Worm (Caenorhabditis elegans) whole organism, L1 larva: ENCODE measurements around the gene bbs-2.

ENCODE experiments used
- C04F5.9 ChIP-seq: sonication (generic microtip); optimal IDR thresholded peaks from 2 replicates; lab custom pipeline; 2016; ENCODE audit warnings: missing genetic modification characterization, missing compliant biosample characterization
- C34B4.2 ChIP-seq: sonication (generic microtip); optimal IDR thresholded peaks from 2 replicates; lab custom pipeline; 2017; ENCODE audit warnings: mild to moderate bottlenecking, missing genetic modification characterization, missing compliant biosample characterization
- Y116A8C.19 ChIP-seq: sonication (generic microtip); optimal IDR thresholded peaks from 2 replicates; lab custom pipeline; 2016; ENCODE audit warnings: missing compliant biosample characterization, missing genetic modification characterization, borderline replicate concordance
- aha-1 ChIP-seq: fragments of 150-350 bp; optimal IDR thresholded peaks from 2 replicates; lab custom pipeline; 2014; ENCODE audit warnings: missing biosample characterization, missing genetic modification characterization
- alr-1 ChIP-seq: fragments of 200-800 bp; sonication (Bioruptor generic); optimal IDR thresholded peaks from 2 replicates; lab custom pipeline; 2018; ENCODE audit warnings: borderline replicate concordance, mild to moderate bottlenecking, missing genetic modification characterization, missing compliant biosample characterization
- aly-2 ChIP-seq: fragments of 150-350 bp; optimal IDR thresholded peaks from 2 replicates; lab custom pipeline; 2014; ENCODE audit warnings: missing biosample characterization, missing genetic modification characterization
- blmp-1 ChIP-seq: fragments of 150-350 bp; optimal IDR thresholded peaks from 2 replicates; lab custom pipeline; 2014; ENCODE audit warnings: missing biosample characterization, missing genetic modification characterization
- ceh-63 ChIP-seq: fragments of 200-800 bp; sonication (Bioruptor generic); optimal IDR thresholded peaks from 2 replicates; lab custom pipeline; 2018; ENCODE audit warnings: mild to moderate bottlenecking, missing genetic modification characterization, missing compliant biosample characterization
- ceh-8 ChIP-seq: fragments of 200-800 bp; sonication (Bioruptor generic); optimal IDR thresholded peaks from 2 replicates; lab custom pipeline; 2018; ENCODE audit warnings: mild to moderate bottlenecking, missing genetic modification characterization, moderate library complexity, missing compliant biosample characterization
- ceh-88 ChIP-seq: fragments of 200-800 bp; sonication (Bioruptor generic); IDR thresholded peaks from 2 replicates; pipeline ENCODE4 v1.3.6; 2022; ENCODE audit warnings: missing genetic modification characterization, missing compliant biosample characterization
- ces-1 ChIP-seq: fragments of 150-350 bp; optimal IDR thresholded peaks from 2 replicates; lab custom pipeline; 2014; ENCODE audit warnings: missing biosample characterization, missing genetic modification reagents, missing genetic modification characterization
- dpl-1 ChIP-seq, 3 experiments: fragments of 150-350 bp in 2 of 3; sonication (generic microtip) in 1 of 3; optimal IDR thresholded peaks; 2 replicates each; lab custom pipeline; 2014 to 2017; ENCODE audit warnings: missing biosample characterization in 3 of 3, missing genetic modification characterization in 3 of 3, missing genetic modification reagents in 3 of 3
- dsc-1 ChIP-seq: sonication (generic microtip); optimal IDR thresholded peaks from 2 replicates; lab custom pipeline; 2016; ENCODE audit warnings: mild to moderate bottlenecking, missing genetic modification characterization, missing compliant biosample characterization
- efl-1 ChIP-seq, 4 experiments: fragments of 150-350 bp; optimal IDR thresholded peaks in 3 of 4; peaks in 1 of 4; 1 replicate in 1 of 4; 2 replicates in 3 of 4; lab custom pipeline; 2014; ENCODE audit warnings: missing biosample characterization in 2 of 4, missing genetic modification characterization in 2 of 4, missing genetic modification reagents in 2 of 4
- efl-3 ChIP-seq: fragments of 200-800 bp; sonication (Bioruptor generic); optimal IDR thresholded peaks from 2 replicates; lab custom pipeline; 2018; ENCODE audit warnings: mild to moderate bottlenecking, missing genetic modification characterization, missing compliant biosample characterization
- egl-27 ChIP-seq, 2 experiments: fragments of 150-350 bp in 1 of 2; sonication (generic microtip); optimal IDR thresholded peaks; 3 replicates each; lab custom pipeline; 2017 to 2018; ENCODE audit warnings: missing biosample characterization in 2 of 2, missing genetic modification characterization in 2 of 2, missing genetic modification reagents in 2 of 2
- elt-2 ChIP-seq: sonication (generic microtip); optimal IDR thresholded peaks from 2 replicates; lab custom pipeline; 2016; ENCODE audit warnings: missing genetic modification characterization, mild to moderate bottlenecking, inconsistent platforms, missing compliant biosample characterization, missing genetic modification reagents
- ets-5 ChIP-seq: fragments of 200-800 bp; sonication (Bioruptor generic); IDR thresholded peaks from 2 replicates; pipeline ENCODE4 v1.3.6; 2022; ENCODE audit warnings: missing genetic modification characterization, missing compliant biosample characterization
- fkh-4 ChIP-seq: sonication (generic microtip); optimal IDR thresholded peaks from 2 replicates; lab custom pipeline; 2016; ENCODE audit warnings: missing compliant biosample characterization, missing genetic modification characterization, borderline replicate concordance
- fkh-8 ChIP-seq: sonication (generic microtip); optimal IDR thresholded peaks from 2 replicates; lab custom pipeline; 2016; ENCODE audit warnings: mild to moderate bottlenecking, missing genetic modification characterization, missing compliant biosample characterization
- fos-1 ChIP-seq: fragments of 150-350 bp; optimal IDR thresholded peaks from 2 replicates; lab custom pipeline; 2014; ENCODE audit warnings: missing biosample characterization, missing genetic modification characterization
- grh-1 ChIP-seq: fragments of 200-800 bp; sonication (Bioruptor generic); IDR thresholded peaks from 2 replicates; pipeline ENCODE4 v1.3.6; 2022; ENCODE audit warnings: missing genetic modification reagents, missing genetic modification characterization, missing compliant biosample characterization
- irx-1 ChIP-seq: sonication (generic microtip); optimal IDR thresholded peaks from 2 replicates; lab custom pipeline; 2016; ENCODE audit warnings: missing genetic modification characterization, missing compliant biosample characterization
- isw-1 ChIP-seq: fragments of 200-800 bp; sonication (Bioruptor generic); IDR thresholded peaks from 2 replicates; pipeline ENCODE4 v1.3.6; 2022; ENCODE audit warnings: missing genetic modification characterization, missing compliant biosample characterization
- jun-1 ChIP-seq: fragments of 150-350 bp; optimal IDR thresholded peaks from 2 replicates; lab custom pipeline; 2014; ENCODE audit warnings: missing biosample characterization, missing genetic modification reagents, missing genetic modification characterization
- lin-13 ChIP-seq: fragments of 150-350 bp; optimal IDR thresholded peaks from 2 replicates; lab custom pipeline; 2014; ENCODE audit warnings: missing biosample characterization, missing genetic modification reagents, missing genetic modification characterization
- lin-15B ChIP-seq: fragments of 150-350 bp; sonication (generic microtip); optimal IDR thresholded peaks from 3 replicates; lab custom pipeline; 2014; ENCODE audit warnings: missing biosample characterization, missing genetic modification characterization
- lsy-2 ChIP-seq, 2 experiments: fragments of 150-350 bp; optimal IDR thresholded peaks; 2 replicates each; lab custom pipeline; 2014; ENCODE audit warnings: missing biosample characterization in 2 of 2, missing genetic modification characterization in 2 of 2
- mab-9 ChIP-seq: fragments of 200-800 bp; sonication (Bioruptor generic); IDR thresholded peaks from 2 replicates; pipeline ENCODE4 v1.3.6; 2022; ENCODE audit warnings: missing genetic modification reagents, missing genetic modification characterization, missing compliant biosample characterization
- mef-2 ChIP-seq: fragments of 150-350 bp; optimal IDR thresholded peaks from 2 replicates; lab custom pipeline; 2014; ENCODE audit warnings: missing biosample characterization, missing genetic modification characterization
- nhr-71 ChIP-seq: sonication (generic microtip); optimal IDR thresholded peaks from 2 replicates; lab custom pipeline; 2016; ENCODE audit warnings: mild to moderate bottlenecking, missing genetic modification characterization, moderate library complexity, missing compliant biosample characterization
- nhr-84 ChIP-seq: sonication (generic microtip); optimal IDR thresholded peaks from 2 replicates; lab custom pipeline; 2017; ENCODE audit warnings: missing biosample characterization, missing genetic modification characterization
- nhr-85 ChIP-seq: sonication (generic microtip); peaks from one replicate; lab custom pipeline; 2016; ENCODE audit warnings: missing genetic modification characterization, inconsistent platforms, missing compliant biosample characterization
- nhr-90 ChIP-seq: sonication (generic microtip); optimal IDR thresholded peaks from 2 replicates; lab custom pipeline; 2016; ENCODE audit warnings: mild to moderate bottlenecking, missing genetic modification characterization, missing compliant biosample characterization; ENCODE audit not compliant: poor library complexity
- snu-23 ChIP-seq: sonication (generic microtip); optimal IDR thresholded peaks from 2 replicates; lab custom pipeline; 2016; ENCODE audit warnings: missing genetic modification characterization, missing compliant biosample characterization
- swsn-7 ChIP-seq: sonication (generic microtip); optimal IDR thresholded peaks from 2 replicates; lab custom pipeline; 2016; ENCODE audit warnings: missing genetic modification characterization, missing compliant biosample characterization
- tbx-2 ChIP-seq: sonication (generic microtip); optimal IDR thresholded peaks from 2 replicates; lab custom pipeline; 2016; ENCODE audit warnings: missing genetic modification characterization, missing compliant biosample characterization
- tlp-1 ChIP-seq: fragments of 150-350 bp; optimal IDR thresholded peaks from 2 replicates; lab custom pipeline; 2014; ENCODE audit warnings: missing biosample characterization, missing genetic modification characterization
- unc-62 ChIP-seq: fragments of 150-350 bp; optimal IDR thresholded peaks from 2 replicates; lab custom pipeline; 2014; ENCODE audit warnings: missing biosample characterization, missing genetic modification reagents, missing genetic modification characterization
- unc-98 ChIP-seq: fragments of 200-800 bp; sonication (Bioruptor generic); IDR thresholded peaks from 2 replicates; pipeline ENCODE4 v1.3.6; 2022; ENCODE audit warnings: missing genetic modification characterization, missing compliant biosample characterization
- vab-15 ChIP-seq: sonication (generic microtip); optimal IDR thresholded peaks from 2 replicates; lab custom pipeline; 2017; ENCODE audit warnings: missing genotype, mild to moderate bottlenecking, missing genetic modification characterization, missing compliant biosample characterization
- zag-1 ChIP-seq: fragments of 150-350 bp; optimal IDR thresholded peaks from 2 replicates; lab custom pipeline; 2014; ENCODE audit warnings: missing biosample characterization, missing genetic modification characterization

The bbs-2 gene

DNA sequence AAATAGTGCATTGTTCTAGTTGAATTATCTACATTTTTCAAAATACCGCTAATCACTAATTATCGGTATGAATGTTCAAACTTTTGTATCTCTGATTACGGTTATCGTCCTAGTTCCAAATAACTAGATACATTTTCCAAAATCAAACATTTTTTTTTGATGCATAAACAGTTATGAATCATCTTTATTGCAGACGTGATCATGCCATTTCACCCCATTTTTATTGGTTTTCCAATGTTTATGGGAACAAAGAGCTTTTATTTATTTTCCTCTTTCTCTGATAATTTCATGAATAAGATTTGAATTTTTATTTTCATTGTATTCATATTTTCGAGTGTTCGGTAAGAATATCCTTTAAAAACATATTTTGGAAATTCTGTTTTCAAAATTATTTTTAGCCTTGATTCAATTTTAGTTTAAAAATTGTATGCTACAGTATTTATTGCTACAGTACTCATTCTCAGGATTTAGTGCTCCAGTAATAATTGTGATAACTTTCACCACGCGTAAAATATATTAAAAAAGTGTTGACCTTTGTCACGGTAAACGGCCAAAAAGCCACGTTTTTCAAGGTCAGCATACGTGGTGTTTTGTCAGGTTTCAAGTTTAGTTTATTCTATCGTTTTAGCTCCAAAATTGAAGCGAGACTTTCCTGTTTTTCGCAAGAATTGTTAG, 22.9 kb downstream of the bbs-2 start, which contains the start of gene csr-1:
Gene csr-1 (plus strand): TSS at position 625 of the 675 bp plus-strand sequence.
- no peak for TF ChIP-seq efl-1 (optimal IDR thresholded peaks at IDR 0.05; lab: Kevin White, UChicago)
- no peak for TF ChIP-seq efl-1 (GFP tag; optimal IDR thresholded peaks at IDR 0.05 in 1 of 2; lab: Kevin White, UChicago)
- TF ChIP-seq Y116A8C.19 (tag; lab: Kevin White, UChicago): no peak
- no peak for TF ChIP-seq isw-1 (GFP tag; lab: Robert Waterston, UW)
- TF ChIP-seq lsy-2 (tag; optimal IDR thresholded peaks at IDR 0.05; lab: Kevin White, UChicago): no peak
- TF ChIP-seq fos-1 (tag; lab: Kevin White, UChicago): no peak
- no peak for TF ChIP-seq mab-9 (GFP tag; lab: Robert Waterston, UW)
- TF ChIP-seq lin-15B (tag; lab: Kevin White, UChicago): no peak
- no peak for TF ChIP-seq fkh-4 (tag; lab: Kevin White, UChicago)
- no peak for TF ChIP-seq dpl-1 (GFP tag; optimal IDR thresholded peaks at IDR 0.05; lab: Kevin White, UChicago)
- no peak for TF ChIP-seq unc-98 (GFP tag; lab: Robert Waterston, UW)

DNA sequence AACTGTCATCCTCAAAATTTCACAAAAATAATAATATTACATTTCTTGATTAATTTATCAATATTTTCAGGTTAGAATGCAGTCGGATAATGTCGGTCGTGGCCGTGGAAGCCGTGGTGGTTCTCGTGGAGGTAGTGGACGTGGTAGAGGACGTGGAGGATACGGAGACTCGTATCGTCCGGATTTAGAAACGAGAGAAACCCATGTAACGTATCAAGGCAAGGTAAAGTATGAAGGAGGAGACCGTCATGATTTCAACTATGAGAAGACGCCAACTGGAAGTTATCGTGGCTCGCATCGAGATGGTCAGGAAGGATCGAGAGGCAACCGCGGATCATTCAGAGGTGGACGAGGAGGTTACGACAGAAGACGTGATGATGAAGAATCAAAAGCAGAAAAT, 23.7 kb downstream of the bbs-2 start, which contains the start of gene frpr-10:
Gene frpr-10 (plus strand): TSS at position 301 of the 400 bp plus-strand sequence.
- TF ChIP-seq ceh-88 (GFP tag; lab: Robert Waterston, UW): no peak
- no peak for TF ChIP-seq nhr-84 (tag; lab: Kevin White, UChicago)
- no peak for TF ChIP-seq elt-2
- TF ChIP-seq swsn-7 (tag; lab: Kevin White, UChicago): no peak
- no peak for TF ChIP-seq tlp-1 (tag; lab: Kevin White, UChicago)
- no peak for TF ChIP-seq nhr-90 (tag; lab: Kevin White, UChicago)
- no peak for TF ChIP-seq jun-1 (tag; lab: Kevin White, UChicago)
- no peak for TF ChIP-seq irx-1 (tag; lab: Kevin White, UChicago)
- TF ChIP-seq fkh-4 (tag; lab: Kevin White, UChicago): no peak
- TF ChIP-seq C04F5.9 (tag; lab: Kevin White, UChicago): no peak
- TF ChIP-seq fkh-8: no peak
- TF ChIP-seq lin-13 (GFP tag; lab: Kevin White, UChicago): no peak
- no peak for TF ChIP-seq dsc-1 (tag; lab: Kevin White, UChicago)
- no peak for TF ChIP-seq grh-1 (GFP tag; lab: Robert Waterston, UW)
- no peak for TF ChIP-seq snu-23 (GFP tag; lab: Kevin White, UChicago)
- no peak for TF ChIP-seq ceh-63 (GFP tag; lab: Kevin White, UChicago)
- no peak for TF ChIP-seq mab-9 (GFP tag; lab: Robert Waterston, UW)
- TF ChIP-seq ceh-8 (GFP tag; lab: Kevin White, UChicago): no peak
- no peak for TF ChIP-seq blmp-1 (tag; lab: Kevin White, UChicago)

DNA sequence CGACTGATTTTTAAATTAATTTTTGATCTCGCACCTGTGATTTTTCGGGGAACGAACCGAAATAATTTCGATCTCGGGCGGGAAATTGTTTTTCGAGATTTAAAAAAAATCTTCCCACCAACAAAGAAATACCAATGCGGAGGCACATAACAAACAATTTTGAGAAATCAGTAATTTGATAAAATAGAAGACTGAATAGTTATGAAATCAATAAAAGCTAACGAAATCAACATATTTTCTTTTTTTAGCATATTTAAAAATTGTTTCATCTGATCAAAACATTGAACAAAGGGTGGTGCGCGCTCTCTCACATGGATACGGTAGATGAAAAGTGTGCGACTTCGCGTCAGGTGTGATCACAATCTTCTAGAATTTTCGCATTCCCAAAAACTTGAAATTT, 24.3 kb downstream of the bbs-2 start:
- TF ChIP-seq fos-1 (tag; lab: Kevin White, UChicago) (no peak), ces-1 (GFP tag; lab: Kevin White, UChicago) (no peak), aha-1 (tag; lab: Kevin White, UChicago) (no peak), alr-1 (tag; lab: Kevin White, UChicago) (no peak), ceh-63 (GFP tag; lab: Kevin White, UChicago) (no peak), nhr-85 (tag; lab: Kevin White, UChicago) (no peak), efl-3 (GFP tag; lab: Kevin White, UChicago) (no peak), zag-1 (tag; lab: Kevin White, UChicago) (no peak), vab-15 (no peak), ceh-8 (GFP tag; lab: Kevin White, UChicago) (no peak), unc-62 (GFP tag; lab: Kevin White, UChicago) (no peak), egl-27 (tag; optimal IDR thresholded peaks at IDR 0.05; lab: Kevin White, UChicago) (no peak), mef-2 (tag; lab: Kevin White, UChicago) (no peak), mab-9 (GFP tag; lab: Robert Waterston, UW) (no peak), tbx-2 (no peak), ets-5 (GFP tag; lab: Robert Waterston, UW) (no peak), aly-2 (no peak), C34B4.2 (tag; lab: Kevin White, UChicago) (no peak), dpl-1 (GFP tag; optimal IDR thresholded peaks at IDR 0.05; lab: Kevin White, UChicago) (no peak), nhr-71 (no peak)
